Worm (Caenorhabditis elegans) whole organism, L3 larva: ENCODE data around the gene F46B6.5.

ENCODE experiments used
- sea-2 ChIP-seq: fragments of 150-350 bp; sonication (generic microtip); optimal IDR thresholded peaks from 4 replicates; lab custom pipeline; 2014; ENCODE audit warnings: missing biosample characterization, missing genetic modification reagents, missing genetic modification characterization
- unc-62 ChIP-seq: fragments of 150-350 bp; sonication (generic microtip); optimal IDR thresholded peaks from 4 replicates; lab custom pipeline; 2014; ENCODE audit warnings: missing biosample characterization, missing genetic modification reagents, missing genetic modification characterization

- TF ChIP-seq sea-2 (GFP tag; lab: Kevin White, UChicago) (no peak), unc-62 (GFP tag; lab: Kevin White, UChicago) (no peak)
Measured at ce11 chrV:9767941-9768340, 14.9 kb downstream of the F46B6.5 start.
